Worm (Caenorhabditis elegans): ENCODE measurements around the gene oac-5.

The oac-5 gene

DNA sequence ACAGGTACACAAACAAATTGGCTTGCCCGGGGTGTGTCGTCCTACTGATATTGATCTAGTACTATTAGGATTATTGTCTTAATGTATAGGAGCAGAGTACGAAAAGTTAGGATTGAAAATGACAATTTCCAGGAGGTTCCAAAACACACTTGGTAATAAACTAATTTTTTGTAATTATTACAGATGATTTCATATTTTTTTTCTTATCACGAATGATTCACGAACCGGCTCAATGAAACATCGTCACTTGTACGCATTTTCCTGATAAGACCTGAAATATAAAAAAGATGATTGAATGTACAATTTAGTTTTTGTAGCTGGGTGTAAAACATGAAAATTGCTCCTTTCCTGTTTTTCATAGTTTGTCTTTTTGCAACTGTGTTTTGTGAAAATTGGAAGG lies 9.9 kb downstream of the oac-5 start, which contains the start of the genes C31A11.13 and oac-6:
Gene C31A11.13, minus strand, starts transcription at position 113 of the 400 bp plus-strand sequence.
Gene oac-6, plus strand, starts transcription at position 279 of the 400 bp plus-strand sequence.
- no peak for TF ChIP-seq ztf-29 (GFP tag; IDR thresholded peaks at IDR 0.05)
- no peak for TF ChIP-seq ref-1 (GFP tag; conservative IDR thresholded peaks at IDR 0.05)
- TF ChIP-seq med-1 (GFP tag; optimal IDR thresholded peaks at IDR 0.05; ENCODE audit: insufficient read depth), result no peak
- no peak for TF ChIP-seq flt-1 (GFP tag; IDR thresholded peaks at IDR 0.05)
- no peak for TF ChIP-seq klf-2 (GFP tag; conservative IDR thresholded peaks at IDR 0.05)
- no peak for TF ChIP-seq T22C8.4 (GFP tag; IDR thresholded peaks at IDR 0.05)
- no peak for TF ChIP-seq tab-1 (GFP tag; IDR thresholded peaks at IDR 0.05)
- no peak for TF ChIP-seq ztf-23 (GFP tag; IDR thresholded peaks at IDR 0.05)

DNA sequence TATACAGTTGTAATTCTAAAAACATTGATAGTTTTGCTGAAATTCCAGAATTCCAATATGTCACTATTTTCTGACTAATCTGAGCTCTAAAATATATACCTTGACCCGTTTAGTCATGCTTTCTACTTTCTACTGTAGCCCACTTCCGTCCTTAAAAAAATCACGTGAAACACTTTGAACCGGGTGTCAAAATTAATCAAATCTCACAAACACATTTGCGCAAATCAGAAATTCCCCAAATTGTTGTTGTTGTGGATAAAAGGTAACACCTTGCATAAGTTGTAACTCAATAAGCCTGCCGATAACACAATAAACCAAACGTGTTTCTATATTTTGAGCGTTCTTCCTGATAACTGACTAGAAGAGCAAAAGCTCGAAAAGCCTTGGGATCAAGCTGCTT lies 14.7 kb downstream of the oac-5 start, which contains the start of gene srxa-7:
Gene srxa-7, plus strand, starts transcription at position 301 of the 400 bp plus-strand sequence.
- TF ChIP-seq T22C8.4 (GFP tag; IDR thresholded peaks at IDR 0.05) (no peak), ztf-23 (GFP tag; IDR thresholded peaks at IDR 0.05) (no peak), ztf-29 (GFP tag; IDR thresholded peaks at IDR 0.05) (no peak), ref-1 (GFP tag; conservative IDR thresholded peaks at IDR 0.05) (no peak), cog-1 (tag; optimal IDR thresholded peaks at IDR 0.05) (no peak), flt-1 (GFP tag; IDR thresholded peaks at IDR 0.05) (no peak), tab-1 (GFP tag; IDR thresholded peaks at IDR 0.05) (no peak)

DNA sequence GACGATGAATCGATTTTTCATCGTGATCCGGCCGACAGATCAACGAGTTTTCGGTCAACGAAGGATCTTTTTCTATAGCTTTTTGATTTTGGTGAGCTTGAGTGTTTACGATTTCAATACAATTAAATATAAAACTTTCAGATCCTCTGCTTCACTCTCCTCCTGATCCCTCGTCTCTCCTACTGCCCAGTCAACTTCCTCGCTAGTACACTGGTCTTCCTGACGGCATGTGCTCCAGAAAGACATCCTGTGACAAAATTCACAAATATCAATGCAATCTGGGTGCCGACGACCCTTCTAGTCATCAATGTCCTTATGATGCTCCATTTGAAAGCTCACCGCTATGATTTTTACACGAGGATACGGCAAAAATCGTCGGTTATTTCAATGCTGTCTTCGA lies 15.8 kb downstream of the oac-5 start:
- no peak for TF ChIP-seq ztf-29 (GFP tag; IDR thresholded peaks at IDR 0.05)
- TF ChIP-seq med-1 (GFP tag; optimal IDR thresholded peaks at IDR 0.05; ENCODE audit: insufficient read depth), result no peak
- TF ChIP-seq cog-1 (tag; optimal IDR thresholded peaks at IDR 0.05), result no peak
- TF ChIP-seq ref-1 (GFP tag; conservative IDR thresholded peaks at IDR 0.05), result no peak

DNA sequence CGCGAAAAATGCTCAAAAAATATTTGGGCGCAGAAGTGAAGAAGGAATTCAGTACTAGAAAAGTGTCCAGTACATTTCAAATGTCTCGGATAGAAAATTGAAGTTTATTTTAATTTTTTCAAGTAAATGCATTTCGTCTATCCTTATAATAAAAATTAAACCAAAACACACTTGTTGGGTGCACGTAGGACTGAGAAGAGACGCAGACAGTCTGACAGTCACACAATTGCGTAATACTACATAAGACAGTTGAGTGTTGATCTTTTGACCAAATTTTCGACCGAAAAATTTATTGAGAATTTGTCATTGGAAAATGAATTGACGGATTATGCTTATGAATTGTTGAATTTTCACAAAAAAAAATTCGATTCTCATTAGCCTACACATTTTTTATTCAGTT lies 17.0 kb downstream of the oac-5 start, which contains the start of gene oac-7:
Gene oac-7, plus strand, starts transcription at position 283 of the 400 bp plus-strand sequence.
- no peak for TF ChIP-seq tab-1 (GFP tag; IDR thresholded peaks at IDR 0.05)
- no peak for TF ChIP-seq ztf-23 (GFP tag; IDR thresholded peaks at IDR 0.05)

DNA sequence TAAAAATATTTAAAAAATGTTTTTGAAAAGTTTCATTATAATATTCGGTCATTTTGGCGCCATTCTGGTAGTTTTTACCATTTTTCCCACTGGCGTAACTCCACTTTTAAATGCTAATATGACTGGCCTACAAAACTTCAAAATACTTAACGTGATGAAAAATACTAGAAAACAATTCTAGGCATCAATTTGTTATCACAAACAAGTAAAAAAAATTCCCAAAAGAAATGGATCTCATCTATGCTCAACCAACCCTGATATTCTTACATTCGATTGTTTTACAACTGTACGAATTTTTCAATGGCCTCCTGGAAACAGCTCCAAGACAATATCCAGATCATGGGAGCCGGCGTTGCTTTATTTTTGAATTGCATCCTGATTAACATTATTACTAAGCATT lies 22.5 kb downstream of the oac-5 start, which contains the start of gene str-214:
Gene str-214, plus strand, starts transcription at position 301 of the 400 bp plus-strand sequence.
- TF ChIP-seq ref-1 (GFP tag; conservative IDR thresholded peaks at IDR 0.05), result no peak
- no peak for TF ChIP-seq tab-1 (GFP tag; IDR thresholded peaks at IDR 0.05)
- no peak for TF ChIP-seq ztf-23 (GFP tag; IDR thresholded peaks at IDR 0.05)
- TF ChIP-seq ztf-29 (GFP tag; IDR thresholded peaks at IDR 0.05), result no peak
- TF ChIP-seq T22C8.4 (GFP tag; IDR thresholded peaks at IDR 0.05), result no peak
- no peak for TF ChIP-seq klf-2 (GFP tag; conservative IDR thresholded peaks at IDR 0.05)
- TF ChIP-seq cog-1 (tag; optimal IDR thresholded peaks at IDR 0.05), result no peak
- no peak for TF ChIP-seq flt-1 (GFP tag; IDR thresholded peaks at IDR 0.05)
- no peak for TF ChIP-seq med-1 (GFP tag; optimal IDR thresholded peaks at IDR 0.05; ENCODE audit: insufficient read depth)

DNA sequence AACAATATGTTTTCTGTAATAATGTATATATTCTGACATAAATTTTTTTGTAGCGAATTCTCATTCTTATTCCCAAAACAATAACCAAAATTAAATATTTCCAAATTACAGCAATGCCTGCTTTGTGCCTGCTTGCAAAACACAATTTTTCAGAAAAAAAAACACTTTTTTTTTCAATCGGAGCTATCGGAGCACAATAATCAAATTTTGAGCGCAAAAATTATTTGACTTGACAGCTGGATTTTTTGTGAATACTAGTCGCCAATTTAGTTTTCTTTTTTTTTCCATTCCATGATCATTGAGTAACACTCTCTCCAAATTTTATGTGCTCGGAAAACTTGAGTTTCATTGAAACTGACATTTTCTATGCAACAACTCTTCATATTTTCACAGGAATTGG lies 24.7 kb downstream of the oac-5 start, which contains the start of gene srh-180:
Gene srh-180, plus strand, starts transcription at position 301 of the 400 bp plus-strand sequence.
- no peak for TF ChIP-seq cog-1 (tag; optimal IDR thresholded peaks at IDR 0.05)

DNA sequence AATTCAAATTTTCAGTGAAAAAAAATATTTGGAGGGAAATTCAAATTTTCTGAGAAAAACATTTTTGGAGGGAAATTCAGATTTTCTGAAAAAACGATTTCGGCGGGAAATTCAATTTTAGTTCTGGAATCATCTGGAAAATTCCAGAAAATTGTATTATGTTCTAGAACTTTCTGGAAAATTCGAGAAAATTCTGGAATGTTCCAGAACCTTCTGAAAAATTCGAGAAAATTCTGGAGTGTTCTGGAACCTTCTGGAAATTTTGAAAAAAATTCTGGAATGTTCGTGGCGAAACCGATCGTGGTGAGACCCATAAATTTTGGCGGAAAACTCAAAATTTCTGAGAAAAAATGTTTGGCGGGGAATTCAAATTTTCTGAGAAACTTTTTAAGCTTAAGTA lies 29.6 kb downstream of the oac-5 start:
- TF ChIP-seq tab-1 (GFP tag; IDR thresholded peaks at IDR 0.05) (no peak), cog-1 (tag; optimal IDR thresholded peaks at IDR 0.05) (no peak)

DNA sequence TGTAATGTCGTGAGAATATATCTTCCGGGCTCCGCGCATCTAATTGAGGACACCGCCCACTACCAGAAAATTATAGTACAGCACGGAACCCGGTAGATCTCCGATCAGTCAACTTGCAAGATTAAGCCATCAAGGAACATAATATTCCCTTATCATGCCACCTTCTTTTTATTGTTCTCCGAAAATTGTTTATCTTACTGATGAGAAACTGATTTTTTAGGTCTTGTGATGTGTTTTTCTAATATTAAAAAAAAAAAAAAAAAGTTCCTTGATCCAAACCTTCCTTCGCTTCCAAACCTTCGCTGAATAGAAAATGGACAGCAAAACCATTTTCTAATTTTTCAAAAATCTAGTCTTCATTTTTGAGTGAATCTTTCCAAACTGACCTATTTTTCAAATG lies 36.3 kb downstream of the oac-5 start, which contains the start of gene F57G8.7:
Gene F57G8.7, plus strand, starts transcription at position 301 of the 400 bp plus-strand sequence.
- TF ChIP-seq klf-2 (GFP tag; conservative IDR thresholded peaks at IDR 0.05) (no peak), tab-1 (GFP tag; IDR thresholded peaks at IDR 0.05) (no peak), cog-1 (tag; optimal IDR thresholded peaks at IDR 0.05) (no peak), ztf-29 (GFP tag; IDR thresholded peaks at IDR 0.05) (no peak), flt-1 (GFP tag; IDR thresholded peaks at IDR 0.05) (no peak), ref-1 (GFP tag; conservative IDR thresholded peaks at IDR 0.05) (no peak), T22C8.4 (GFP tag; IDR thresholded peaks at IDR 0.05) (no peak), med-1 (GFP tag; optimal IDR thresholded peaks at IDR 0.05; ENCODE audit: insufficient read depth) (no peak), ztf-23 (GFP tag; IDR thresholded peaks at IDR 0.05) (no peak)

DNA sequence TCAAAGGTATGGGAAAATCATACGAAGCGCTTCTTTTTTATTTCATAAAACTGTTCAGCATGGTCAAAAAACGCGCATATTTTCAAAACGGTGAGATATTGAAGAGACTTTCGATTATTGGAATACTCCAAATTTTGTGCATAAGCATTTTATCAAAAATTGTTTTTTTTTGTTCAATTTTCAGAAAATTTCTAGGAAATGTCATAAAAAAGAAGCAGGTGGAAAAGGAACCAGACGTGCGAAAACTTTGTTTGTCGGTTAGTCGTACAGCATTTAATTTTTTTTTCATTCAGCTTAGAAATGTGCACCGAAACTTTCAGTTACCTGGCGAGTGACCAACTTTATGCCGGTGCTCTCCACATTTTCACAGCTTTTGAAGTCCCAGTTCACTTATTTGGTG lies 40.9 kb downstream of the oac-5 start, which contains the start of gene srh-167:
Gene srh-167, plus strand, starts transcription at position 301 of the 400 bp plus-strand sequence.
- no peak for TF ChIP-seq ref-1 (GFP tag; conservative IDR thresholded peaks at IDR 0.05)
- TF ChIP-seq tab-1 (GFP tag; IDR thresholded peaks at IDR 0.05), result no peak
- TF ChIP-seq T22C8.4 (GFP tag; IDR thresholded peaks at IDR 0.05), result no peak
- no peak for TF ChIP-seq flt-1 (GFP tag; IDR thresholded peaks at IDR 0.05)
- TF ChIP-seq cog-1 (tag; optimal IDR thresholded peaks at IDR 0.05), result no peak
- no peak for TF ChIP-seq klf-2 (GFP tag; conservative IDR thresholded peaks at IDR 0.05)
- TF ChIP-seq ztf-29 (GFP tag; IDR thresholded peaks at IDR 0.05), result no peak
- TF ChIP-seq med-1 (GFP tag; optimal IDR thresholded peaks at IDR 0.05; ENCODE audit: insufficient read depth), result no peak
- no peak for TF ChIP-seq ztf-23 (GFP tag; IDR thresholded peaks at IDR 0.05)

DNA sequence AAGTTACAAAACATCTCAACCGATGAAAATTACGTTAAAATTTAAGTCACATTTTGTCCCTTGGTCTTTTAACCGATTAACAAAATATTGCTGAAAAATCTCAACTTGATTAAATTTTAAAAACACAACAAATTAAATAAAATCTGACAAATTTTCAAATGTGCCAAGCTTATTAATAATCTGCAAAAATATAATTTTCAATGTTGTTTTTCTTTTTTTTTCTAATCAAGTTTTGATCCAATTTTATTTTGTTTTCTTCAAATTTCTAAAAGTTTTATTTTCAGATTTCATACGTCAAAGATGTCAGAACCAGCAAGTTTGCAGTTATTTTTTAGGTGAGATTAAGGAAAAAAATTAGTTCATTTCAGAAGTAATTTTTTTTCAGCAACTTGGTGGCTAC lies 43.8 kb downstream of the oac-5 start, which contains the start of gene srw-87:
Gene srw-87, plus strand, starts transcription at position 301 of the 400 bp plus-strand sequence.
- no peak for TF ChIP-seq T22C8.4 (GFP tag; IDR thresholded peaks at IDR 0.05)
- TF ChIP-seq med-1 (GFP tag; optimal IDR thresholded peaks at IDR 0.05; ENCODE audit: insufficient read depth), result no peak
- TF ChIP-seq tab-1 (GFP tag; IDR thresholded peaks at IDR 0.05), result no peak
- TF ChIP-seq flt-1 (GFP tag; IDR thresholded peaks at IDR 0.05), result no peak
